Fruit fly (Drosophila melanogaster) whole organism, wandering third instar larva: ENCODE results near the gene CG7120.

Source experiments
- Abd-B ChIP-seq: fragments of >200 bp; optimal IDR thresholded peaks from 2 replicates; lab custom pipeline; 2017; ENCODE audit warnings: missing biosample characterization, missing genetic modification characterization
- CG32264 ChIP-seq: fragments of 200-800 bp; sonication (Bioruptor generic); optimal IDR thresholded peaks from 2 replicates; lab custom pipeline; 2016; ENCODE audit warnings: missing biosample characterization, missing genetic modification characterization
- CG9705 ChIP-seq: fragments of 200-800 bp; sonication (Bioruptor generic); optimal IDR thresholded peaks from 2 replicates; lab custom pipeline; 2018; ENCODE audit warnings: missing biosample characterization, mild to moderate bottlenecking, missing genetic modification characterization
- CrebA ChIP-seq: fragments of 200-800 bp; sonication (Bioruptor generic); optimal IDR thresholded peaks from 2 replicates; lab custom pipeline; 2016; ENCODE audit warnings: missing biosample characterization, mild to moderate bottlenecking, missing genetic modification characterization, borderline replicate concordance
- Dfd ChIP-seq: fragments of >200 bp; optimal IDR thresholded peaks from 2 replicates; lab custom pipeline; 2017; ENCODE audit warnings: missing biosample characterization, missing genetic modification characterization
- Dif ChIP-seq: fragments of 200-275, 200-300 bp; sonication (Bioruptor generic); optimal IDR thresholded peaks from 2 replicates; lab custom pipeline; 2018; ENCODE audit warnings: missing biosample characterization, missing genetic modification characterization; ENCODE audit not compliant: partially characterized antibody
- GATAd ChIP-seq: sonication (Bioruptor generic); optimal IDR thresholded peaks from 2 replicates; lab custom pipeline; 2016; ENCODE audit warnings: missing biosample characterization, missing genetic modification characterization
- HLH106 ChIP-seq: fragments of 200-800 bp; optimal IDR thresholded peaks from 3 replicates; lab custom pipeline; 2019; ENCODE audit warnings: missing biosample characterization, mild to moderate bottlenecking, missing genetic modification characterization, moderate library complexity
- Hnf4 ChIP-seq: fragments of 200-800 bp; sonication (Bioruptor generic); optimal IDR thresholded peaks from 2 replicates; lab custom pipeline; 2016; ENCODE audit warnings: missing biosample characterization, mild to moderate bottlenecking, missing genetic modification characterization
- Hr78 ChIP-seq: fragments of >200 bp; optimal IDR thresholded peaks from 2 replicates; lab custom pipeline; 2017; ENCODE audit warnings: missing biosample characterization, missing genetic modification characterization
- Hr83 ChIP-seq: fragments of 200-300 bp; sonication (Bioruptor generic); optimal IDR thresholded peaks from 2 replicates; lab custom pipeline; 2016; ENCODE audit warnings: missing biosample characterization, mild to moderate bottlenecking, missing genetic modification characterization, moderate library complexity; ENCODE audit not compliant: poor library complexity, severe bottlenecking
- Jra ChIP-seq: sonication (Bioruptor generic); optimal IDR thresholded peaks from 2 replicates; lab custom pipeline; 2016; ENCODE audit warnings: missing biosample characterization, missing genetic modification characterization
- Mio ChIP-seq: sonication (Bioruptor generic); optimal IDR thresholded peaks from 2 replicates; lab custom pipeline; 2016; ENCODE audit warnings: missing biosample characterization, missing genetic modification characterization
- Myc ChIP-seq: fragments of >200 bp; optimal IDR thresholded peaks from 2 replicates; lab custom pipeline; 2017
- N ChIP-seq: fragments of >200 bp; optimal IDR thresholded peaks from 2 replicates; lab custom pipeline; 2018; ENCODE audit warnings: missing biosample characterization, missing external identifiers, missing genetic modification characterization
- OdsH ChIP-seq: fragments of 200-800 bp; sonication (Bioruptor generic); optimal IDR thresholded peaks from 2 replicates; lab custom pipeline; 2016; ENCODE audit warnings: missing biosample characterization, mild to moderate bottlenecking, missing genetic modification characterization
- Rel ChIP-seq, 2 experiments: fragments of 200-800 bp; sonication (Bioruptor generic) in 1 of 2; optimal IDR thresholded peaks; 2 replicates in 1 of 2; 3 replicates in 1 of 2; lab custom pipeline; 2016 to 2019; ENCODE audit warnings: mild to moderate bottlenecking in 2 of 2, missing biosample characterization in 2 of 2, missing genetic modification characterization in 2 of 2, moderate library complexity in 1 of 2
- Sp1 ChIP-seq: fragments of 200-800 bp; sonication (Bioruptor generic); optimal IDR thresholded peaks from 3 replicates; lab custom pipeline; 2019; ENCODE audit warnings: missing biosample characterization, mild to moderate bottlenecking, missing genetic modification characterization, moderate library complexity
- Vsx2 ChIP-seq: fragments of 200-300, 225-300 bp; sonication (Bioruptor generic); optimal IDR thresholded peaks from 2 replicates; lab custom pipeline; 2018; ENCODE audit warnings: missing biosample characterization, missing genetic modification characterization; ENCODE audit not compliant: partially characterized antibody
- br ChIP-seq: fragments of 200-800 bp; sonication (Bioruptor generic); optimal IDR thresholded peaks from 2 replicates; lab custom pipeline; 2016; ENCODE audit warnings: missing biosample characterization, missing genetic modification characterization
- brk ChIP-seq: fragments of 200-800 bp; sonication (Bioruptor generic); optimal IDR thresholded peaks from 2 replicates; lab custom pipeline; 2016; ENCODE audit warnings: missing biosample characterization, mild to moderate bottlenecking, missing genetic modification characterization
- dl ChIP-seq, 2 experiments: fragments of 175-275, 200-275 bp in 1 of 2; fragments of 200-275 bp in 1 of 2; sonication (Bioruptor generic); optimal IDR thresholded peaks; lab custom pipeline; 2018; ENCODE audit warnings: mild to moderate bottlenecking in 2 of 2, missing biosample characterization in 2 of 2, missing genetic modification characterization in 2 of 2, moderate library complexity in 2 of 2; ENCODE audit not compliant: partially characterized antibody in 2 of 2, insufficient read depth in 1 of 2
- dmrt93B ChIP-seq: fragments of 200-800 bp; sonication (Bioruptor generic); optimal IDR thresholded peaks from 2 replicates; lab custom pipeline; 2018; ENCODE audit warnings: missing biosample characterization, mild to moderate bottlenecking, missing genetic modification characterization
- dsf ChIP-seq: sonication (Bioruptor generic); optimal IDR thresholded peaks from 2 replicates; lab custom pipeline; 2016; ENCODE audit warnings: missing biosample characterization, missing genetic modification characterization, borderline replicate concordance
- ey ChIP-seq: fragments of 200-800 bp; sonication (Bioruptor generic); optimal IDR thresholded peaks from 2 replicates; lab custom pipeline; 2016; ENCODE audit warnings: missing biosample characterization, missing genetic modification characterization
- foxo ChIP-seq, 2 experiments: fragments of 200-800 bp; sonication (Bioruptor generic); optimal IDR thresholded peaks; 2 replicates in 1 of 2; 3 replicates in 1 of 2; lab custom pipeline; 2016 to 2017; ENCODE audit warnings: missing biosample characterization in 2 of 2, missing genetic modification characterization in 2 of 2
- fru ChIP-seq: fragments of 200-800 bp; sonication (Bioruptor generic); optimal IDR thresholded peaks from 3 replicates; lab custom pipeline; 2016; ENCODE audit warnings: missing biosample characterization, mild to moderate bottlenecking, missing genetic modification characterization
- h ChIP-seq: fragments of 200-800 bp; sonication (Bioruptor generic); optimal IDR thresholded peaks from 3 replicates; lab custom pipeline; 2016; ENCODE audit warnings: missing biosample characterization, mild to moderate bottlenecking, missing genetic modification characterization
- jim ChIP-seq: fragments of 175-275, 200-325 bp; sonication (Bioruptor generic); optimal IDR thresholded peaks from 2 replicates; lab custom pipeline; 2016; ENCODE audit warnings: missing biosample characterization, mild to moderate bottlenecking, missing genetic modification characterization
- lola ChIP-seq: fragments of >200 bp; optimal IDR thresholded peaks from 2 replicates; lab custom pipeline; 2017; ENCODE audit warnings: missing biosample characterization, missing genetic modification characterization
- pan ChIP-seq: fragments of >200 bp; optimal IDR thresholded peaks from 2 replicates; lab custom pipeline; 2017
- psq ChIP-seq: fragments of 200-800 bp; sonication (Bioruptor generic); optimal IDR thresholded peaks from 3 replicates; lab custom pipeline; 2017; ENCODE audit warnings: missing biosample characterization, mild to moderate bottlenecking, missing genetic modification characterization, moderate library complexity
- rgr ChIP-seq: fragments of 200-800 bp; sonication (Bioruptor generic); optimal IDR thresholded peaks from 3 replicates; lab custom pipeline; 2016; ENCODE audit warnings: missing biosample characterization, mild to moderate bottlenecking, missing genetic modification characterization
- sage ChIP-seq: fragments of 200-800 bp; sonication (Bioruptor generic); optimal IDR thresholded peaks from 2 replicates; lab custom pipeline; 2016; ENCODE audit warnings: missing biosample characterization, mild to moderate bottlenecking, missing genetic modification characterization
- sv ChIP-seq: fragments of 200-800 bp; sonication (Bioruptor generic); optimal IDR thresholded peaks from 3 replicates; lab custom pipeline; 2016; ENCODE audit warnings: missing biosample characterization, missing genetic modification characterization
- tai ChIP-seq: sonication (Bioruptor generic); optimal IDR thresholded peaks from 2 replicates; lab custom pipeline; 2016; ENCODE audit warnings: missing biosample characterization, missing genetic modification characterization
- usp ChIP-seq: fragments of >200 bp; optimal IDR thresholded peaks from 2 replicates; lab custom pipeline; 2017; ENCODE audit warnings: missing biosample characterization, missing genetic modification characterization
- woc ChIP-seq: sonication (Bioruptor generic); optimal IDR thresholded peaks from 2 replicates; lab custom pipeline; 2016; ENCODE audit warnings: missing biosample characterization, mild to moderate bottlenecking, missing genetic modification characterization

Gene CG7120

dm6 chr3L:8394132-8394531 is 1.7 kb upstream of the CG7120 start:
- TF ChIP-seq Rel (GFP tag; optimal IDR thresholded peaks at IDR 0.05; lab: Kevin White, UChicago) (no peak), Rel (tag; optimal IDR thresholded peaks at IDR 0.05; lab: Kevin White, UChicago) (peak; percentile 86), sage (GFP tag; lab: Kevin White, UChicago) (no peak)

- TF ChIP-seq Mio (GFP tag; lab: Kevin White, UChicago) (no peak), rgr (GFP tag; lab: Kevin White, UChicago) (peak; percentile 1), Myc (lab: Kevin White, UChicago) (peak; percentile 91)
These were observed 856 bp upstream of the CG7120 start for dm6 chr3L:8394944-8395343.

dm6 chr3L:8396187-8396586 is 387 bp downstream of the CG7120 start:
- TF ChIP-seq Abd-B (GFP tag; lab: Kevin White, UChicago) (no peak), GATAd (GFP tag; lab: Kevin White, UChicago) (no peak), woc (GFP tag; lab: Kevin White, UChicago) (no peak), Hr83 (GFP tag; lab: Kevin White, UChicago) (no peak), jim (GFP tag; lab: Kevin White, UChicago) (no peak)

- TF ChIP-seq CG32264 (GFP tag; lab: Kevin White, UChicago) (peak; percentile 63), dsf (no peak), GATAd (GFP tag; lab: Kevin White, UChicago) (no peak), Dfd (GFP tag; lab: Kevin White, UChicago) (no peak), brk (GFP tag; lab: Kevin White, UChicago) (no peak), h (GFP tag; lab: Kevin White, UChicago) (no peak), N (GFP tag; lab: Kevin White, UChicago) (no peak), woc (GFP tag; lab: Kevin White, UChicago) (no peak), sage (GFP tag; lab: Kevin White, UChicago) (no peak), ey (GFP tag; lab: Kevin White, UChicago) (peak; percentile 79), rgr (GFP tag; lab: Kevin White, UChicago) (no peak), Sp1 (GFP tag; lab: Kevin White, UChicago) (no peak), OdsH (GFP tag; lab: Kevin White, UChicago) (peak; percentile 73), lola (GFP tag; lab: Kevin White, UChicago) (no peak), pan (no peak), Rel (GFP tag; optimal IDR thresholded peaks at IDR 0.05; lab: Kevin White, UChicago) (no peak), Rel (tag; optimal IDR thresholded peaks at IDR 0.05; lab: Kevin White, UChicago) (peak; percentile 32), Dif (GFP tag; lab: Kevin White, UChicago) (no peak), CG9705 (GFP tag; lab: Kevin White, UChicago) (peak; percentile 44), jim (GFP tag; lab: Kevin White, UChicago) (no peak), Vsx2 (GFP tag; lab: Kevin White, UChicago) (no peak), br (GFP tag; lab: Kevin White, UChicago) (no peak), Abd-B (GFP tag; lab: Kevin White, UChicago) (no peak), Hnf4 (no peak), Hr78 (GFP tag; lab: Kevin White, UChicago) (no peak), Jra (GFP tag; lab: Kevin White, UChicago) (no peak), dmrt93B (GFP tag; lab: Kevin White, UChicago) (no peak), Mio (GFP tag; lab: Kevin White, UChicago) (no peak), usp (no peak), tai (GFP tag; lab: Kevin White, UChicago) (no peak), psq (GFP tag; lab: Kevin White, UChicago) (peak; percentile 58), dl (GFP tag; optimal IDR thresholded peaks at IDR 0.05; lab: Kevin White, UChicago; ENCODE audit: insufficient read depth in 1 of 2, partially characterized antibody in 2 of 2) (no peak), foxo (GFP tag; optimal IDR thresholded peaks at IDR 0.05; lab: Kevin White, UChicago) (no peak), CrebA (GFP tag; lab: Kevin White, UChicago) (no peak), Myc (lab: Kevin White, UChicago) (no peak), sv (GFP tag; lab: Kevin White, UChicago) (no peak), fru (GFP tag; lab: Kevin White, UChicago) (no peak), HLH106 (tag; lab: Kevin White, UChicago) (peak; percentile 83), Hr83 (GFP tag; lab: Kevin White, UChicago) (peak; percentile 12)
These were observed 3.1 kb downstream of the CG7120 start for dm6 chr3L:8398763-8399445.
